Worm (Caenorhabditis elegans): Measurements from ENCODE around the gene srw-102.
"Not testable (repeated sequence)": the region's sequence is repeated elsewhere in the genome, so short reads cannot be mapped to it uniquely, and the experiment has no call there.

srw-102 gene

ce11 chrV:1692494-1692893 is 27.5 kb upstream of the srw-102 start, which contains the start of gene Y46H3C.5:
TSS of gene Y46H3C.5 (minus strand) at chrV:1692495.
- not testable (repeated sequence) for TF ChIP-seq tbx-8, sem-2, unc-62 (GFP tag; optimal IDR thresholded peaks at IDR 0.05)

DNA sequence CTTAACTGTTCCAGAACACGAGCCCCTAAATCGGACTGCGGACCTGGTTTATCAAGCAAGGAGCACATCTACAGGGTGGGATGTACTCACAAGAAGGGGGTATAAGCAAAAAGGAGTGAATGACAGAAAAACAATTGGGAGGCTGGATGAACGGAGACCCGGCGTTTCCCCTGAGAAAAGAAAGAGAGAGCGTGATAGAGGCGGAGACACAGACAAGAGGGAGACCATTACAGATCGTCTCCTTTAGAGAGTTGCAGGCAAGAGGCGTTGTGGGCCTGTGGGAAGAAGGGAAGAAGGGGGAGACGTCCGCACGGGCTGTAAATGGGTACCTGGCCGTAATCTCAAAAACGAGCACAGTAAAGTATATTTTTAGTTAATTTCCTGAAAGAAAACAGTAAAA is 26.2 kb upstream of the srw-102 start, which contains the start of gene Y46H3C.7:
Gene Y46H3C.7, minus strand, starts transcription at position 147 of the 400 bp plus-strand sequence.
- not testable (repeated sequence) for TF ChIP-seq ces-1 (GFP tag; optimal IDR thresholded peaks at IDR 0.05); lin-13 (tag; optimal IDR thresholded peaks at IDR 0.05); blmp-1 (tag; optimal IDR thresholded peaks at IDR 0.05)

DNA sequence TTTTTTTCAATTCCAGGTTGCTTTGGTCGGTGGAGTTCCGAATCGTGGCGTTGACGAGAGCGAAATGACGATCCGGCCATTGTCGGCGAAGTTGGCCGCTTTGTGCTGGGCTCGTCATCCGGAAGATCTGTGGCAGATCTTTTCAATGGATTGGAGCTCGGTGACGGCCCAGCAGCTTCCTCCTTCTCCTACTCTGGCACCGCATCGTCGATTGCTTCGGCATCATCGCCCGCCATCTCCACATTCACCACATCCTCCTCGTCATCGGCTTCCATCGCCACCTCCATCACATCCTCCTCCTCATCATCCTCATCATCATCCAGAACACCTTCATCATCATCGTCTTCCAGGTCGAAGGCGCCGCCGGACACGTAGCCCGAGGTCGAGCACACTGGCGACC is 21.6 kb upstream of the srw-102 start:
- no peak for TF ChIP-seq nhr-237 (tag; optimal IDR thresholded peaks at IDR 0.05)
- TF ChIP-seq cnd-1 (tag; optimal IDR thresholded peaks at IDR 0.05), result no peak
- no peak for TF ChIP-seq nhr-28 (tag; optimal IDR thresholded peaks at IDR 0.05)
- no peak for TF ChIP-seq blmp-1 (tag; optimal IDR thresholded peaks at IDR 0.05)
- no peak for TF ChIP-seq mep-1 (tag; optimal IDR thresholded peaks at IDR 0.05)
- no peak for TF ChIP-seq ceh-83 (GFP tag; optimal IDR thresholded peaks at IDR 0.05)
- no peak for TF ChIP-seq elt-1 (tag; optimal IDR thresholded peaks at IDR 0.05; ENCODE audit: borderline replicate concordance, insufficient read depth)
- TF ChIP-seq elt-3 (tag; optimal IDR thresholded peaks at IDR 0.05), result no peak
- no peak for TF ChIP-seq ham-2 (GFP tag; optimal IDR thresholded peaks at IDR 0.05)
- no peak for TF ChIP-seq flh-1 (GFP tag; optimal IDR thresholded peaks at IDR 0.05)
- no peak for TF ChIP-seq nhr-76 (tag; optimal IDR thresholded peaks at IDR 0.05)
- no peak for TF ChIP-seq hlh-1 (tag; optimal IDR thresholded peaks at IDR 0.05)
- TF ChIP-seq snpc-4 (tag; optimal IDR thresholded peaks at IDR 0.05), result no peak
- TF ChIP-seq nhr-12 (tag; optimal IDR thresholded peaks at IDR 0.05), result no peak
- no peak for TF ChIP-seq ztf-11 (tag; optimal IDR thresholded peaks at IDR 0.05)
- TF ChIP-seq mab-5 (tag; optimal IDR thresholded peaks at IDR 0.05), result no peak

DNA sequence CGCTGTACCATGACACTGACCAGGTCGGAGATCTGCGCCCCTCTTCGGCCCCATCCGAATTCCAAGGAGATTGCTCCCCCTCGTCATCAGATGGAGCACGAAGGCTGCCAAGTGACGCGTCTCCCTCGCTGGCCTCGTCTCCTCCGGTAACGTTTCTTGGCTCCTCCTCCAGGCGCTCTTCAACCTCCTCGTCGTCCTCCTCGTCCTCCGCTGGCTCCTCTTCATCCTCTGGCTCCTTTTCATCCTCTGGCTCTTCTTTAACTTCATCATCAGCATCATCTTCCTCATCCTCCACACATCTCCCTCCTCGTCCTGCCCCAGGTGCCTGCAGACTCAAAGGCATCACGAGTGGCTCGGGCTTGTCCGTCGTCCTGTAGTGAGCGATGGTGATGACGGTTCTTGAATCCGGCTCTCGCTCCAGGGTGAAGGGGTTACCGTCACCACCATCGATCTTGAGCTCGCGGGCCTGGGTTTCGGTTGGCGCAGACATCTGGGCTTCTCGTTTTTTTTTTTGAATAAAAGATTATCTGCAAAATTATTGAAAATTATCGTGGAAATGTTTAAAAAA is 20.7 kb upstream of the srw-102 start:
- TF ChIP-seq ham-2 (GFP tag; optimal IDR thresholded peaks at IDR 0.05) (no peak), sem-2 (GFP tag; optimal IDR thresholded peaks at IDR 0.05) (no peak)

- TF ChIP-seq lin-32 (GFP tag; optimal IDR thresholded peaks at IDR 0.05) (no peak), cnd-1 (tag; optimal IDR thresholded peaks at IDR 0.05) (no peak), ham-2 (GFP tag; optimal IDR thresholded peaks at IDR 0.05) (no peak), flh-1 (GFP tag; optimal IDR thresholded peaks at IDR 0.05) (no peak), lin-13 (tag; optimal IDR thresholded peaks at IDR 0.05) (no peak), mep-1 (tag; optimal IDR thresholded peaks at IDR 0.05) (no peak), bed-3 (GFP tag; optimal IDR thresholded peaks at IDR 0.05) (no peak), mls-2 (tag; optimal IDR thresholded peaks at IDR 0.05) (no peak), drap-1 (GFP tag; optimal IDR thresholded peaks at IDR 0.05) (no peak), elt-3 (tag; optimal IDR thresholded peaks at IDR 0.05) (no peak), ztf-11 (tag; optimal IDR thresholded peaks at IDR 0.05) (no peak), sptf-1 (tag; optimal IDR thresholded peaks at IDR 0.05) (no peak), M03D4.4 (tag; optimal IDR thresholded peaks at IDR 0.05) (no peak), lsy-2 (tag; optimal IDR thresholded peaks at IDR 0.05) (no peak), tbx-8 (GFP tag; optimal IDR thresholded peaks at IDR 0.05) (no peak)
Measured at ce11 chrV:1701584-1702101, 18.4 kb upstream of the srw-102 start, which contains the start of gene srw-90. TSS of gene srw-90 (plus strand) at chrV:1702051.

ce11 chrV:1708441-1708840 is 11.6 kb upstream of the srw-102 start, which contains the start of gene srw-99:
TSS of gene srw-99 (plus strand) at chrV:1708741.
- TF ChIP-seq nhr-237 (tag; optimal IDR thresholded peaks at IDR 0.05), result no peak
- no peak for TF ChIP-seq snpc-4 (tag; optimal IDR thresholded peaks at IDR 0.05)
- TF ChIP-seq ceh-83 (GFP tag; optimal IDR thresholded peaks at IDR 0.05), result no peak
- no peak for TF ChIP-seq flh-1 (GFP tag; optimal IDR thresholded peaks at IDR 0.05)
- TF ChIP-seq tbx-8 (GFP tag; optimal IDR thresholded peaks at IDR 0.05), result no peak
- TF ChIP-seq mep-1 (tag; optimal IDR thresholded peaks at IDR 0.05), result no peak
- TF ChIP-seq M03D4.4 (tag; optimal IDR thresholded peaks at IDR 0.05), result no peak
- no peak for TF ChIP-seq ceh-43 (GFP tag; optimal IDR thresholded peaks at IDR 0.05)
- TF ChIP-seq zip-8 (tag; optimal IDR thresholded peaks at IDR 0.05), result no peak
- TF ChIP-seq nhr-28 (tag; optimal IDR thresholded peaks at IDR 0.05), result no peak

Data from whole organism, mixed stage, embryonic.